Fruit fly (Drosophila melanogaster): Measurements from ENCODE around the gene CG13887.

DNA sequence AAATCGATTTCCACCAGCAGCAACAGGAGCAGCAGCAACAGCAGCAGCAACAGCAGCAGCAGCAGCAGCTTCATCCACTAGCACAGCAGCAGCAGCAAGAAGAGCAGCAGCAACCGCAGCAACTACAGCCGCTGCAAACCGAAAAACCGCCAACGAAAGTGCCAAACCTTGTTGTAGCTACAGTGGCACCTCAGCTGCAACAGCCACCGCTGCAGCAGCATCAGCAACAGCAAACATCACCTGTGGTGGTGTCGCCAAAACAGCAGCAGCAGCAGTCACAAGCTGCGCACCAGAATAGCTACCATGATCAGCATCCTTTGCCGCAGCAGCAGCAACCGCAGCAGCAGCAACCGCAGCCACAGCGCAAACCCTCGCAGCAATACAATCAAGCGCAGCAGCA, 50.7 kb downstream of the CG13887 start:
- TF ChIP-seq Atf3 (GFP tag; optimal IDR thresholded peaks at IDR 0.05) (no peak), nerfin-1 (tag; optimal IDR thresholded peaks at IDR 0.05) (no peak), Hr39 (optimal IDR thresholded peaks at IDR 0.05) (no peak), tup (GFP tag; optimal IDR thresholded peaks at IDR 0.05) (no peak), CG15479 (GFP tag; optimal IDR thresholded peaks at IDR 0.05) (no peak), usp (GFP tag; optimal IDR thresholded peaks at IDR 0.05) (no peak), chif (GFP tag; optimal IDR thresholded peaks at IDR 0.05) (no peak)
